6 fruit fly cellular contexts compared by ENCODE assay signal in genomic region chr2L:1644378-1644777, dm6.
TF ChIP-seq lines count a peak whose summit lies in the region.

No protein-coding gene starts in this region.

- TF ChIP-seq CTCF in whole organism, embryonic (GFP tag; optimal IDR thresholded peaks at IDR 0.05; lab: Kevin White, UChicago) = no peak

TF ChIP-seq in whole organism, 6 proteins besides CTCF, POLR2A, EP300 and RAD21:
- TF ChIP-seq CG8478 (optimal IDR thresholded peaks at IDR 0.05; lab: Kevin White, UChicago) = peak; percentile 93
- TF ChIP-seq EcR (GFP tag; optimal IDR thresholded peaks at IDR 0.05; lab: Kevin White, UChicago) = no peak
- TF ChIP-seq usp (GFP tag; optimal IDR thresholded peaks at IDR 0.05; lab: Kevin White, UChicago) = no peak
- no peak for TF ChIP-seq pan (optimal IDR thresholded peaks at IDR 0.05; lab: Kevin White, UChicago)
- TF ChIP-seq Dll (optimal IDR thresholded peaks at IDR 0.05; lab: Kevin White, UChicago) = no peak
- TF ChIP-seq psq (optimal IDR thresholded peaks at IDR 0.05; lab: Kevin White, UChicago) = no peak

TF ChIP-seq in whole organism, adult, 20 proteins besides CTCF, POLR2A, EP300 and RAD21:
- TF ChIP-seq tj (GFP tag; optimal IDR thresholded peaks at IDR 0.05; lab: Kevin White, UChicago) (peak; percentile 6), toe (GFP tag; optimal IDR thresholded peaks at IDR 0.05; lab: Kevin White, UChicago) (no peak), CG11617 (GFP tag; optimal IDR thresholded peaks at IDR 0.05; lab: Kevin White, UChicago) (no peak), CG7101 (tag; optimal IDR thresholded peaks at IDR 0.05; lab: Kevin White, UChicago) (no peak)

TF ChIP-seq in whole organism, embryonic, 481 proteins besides CTCF, POLR2A, EP300 and RAD21:
- TF ChIP-seq Taf1 (GFP tag; IDR thresholded peaks at IDR 0.05; lab: Robert Waterston, UW) (0 out of 2 replicates have a peak, but pooled peaks have one; percentile 7), CG17612 (GFP tag; IDR thresholded peaks at IDR 0.05; lab: Robert Waterston, UW) (no peak), pros (GFP tag; optimal IDR thresholded peaks at IDR 0.05; lab: Kevin White, UChicago) (no peak), CG10431 (GFP tag; optimal IDR thresholded peaks at IDR 0.05; lab: Kevin White, UChicago) (no peak), CG12299 (tag; optimal IDR thresholded peaks at IDR 0.05; lab: Kevin White, UChicago) (no peak), lbe (GFP tag; optimal IDR thresholded peaks at IDR 0.05; lab: Kevin White, UChicago) (peak; percentile 16), CG43689 (GFP tag; IDR thresholded peaks at IDR 0.05; lab: Robert Waterston, UW) (no peak), B-H2 (GFP tag; optimal IDR thresholded peaks at IDR 0.05; lab: Kevin White, UChicago) (no peak), CG14014 (GFP tag; IDR thresholded peaks at IDR 0.05; lab: Robert Waterston, UW) (0 out of 2 replicates have a peak, but pooled peaks have one; percentile 11), CG18619 (GFP tag; optimal IDR thresholded peaks at IDR 0.05; lab: Kevin White, UChicago) (no peak), eyg (GFP tag; optimal IDR thresholded peaks at IDR 0.05; lab: Kevin White, UChicago) (no peak), CG10321 (GFP tag; IDR thresholded peaks at IDR 0.05; lab: Robert Waterston, UW) (peak; percentile 50), hkb (optimal IDR thresholded peaks at IDR 0.05; lab: Kevin White, UChicago) (no peak), hkb (GFP tag; IDR thresholded peaks at IDR 0.05; lab: Robert Waterston, UW) (no peak)

TF ChIP-seq in whole organism, prepupa, 60 proteins besides CTCF, POLR2A, EP300 and RAD21:
- no peak for TF ChIP-seq CG8119 (GFP tag; IDR thresholded peaks at IDR 0.05; lab: Robert Waterston, UW)
- TF ChIP-seq dsx (GFP tag; optimal IDR thresholded peaks at IDR 0.05; lab: Kevin White, UChicago; ENCODE audit: poor library complexity, severe bottlenecking) = peak; percentile 58
- TF ChIP-seq Eip78C (GFP tag; lab: Kevin White, UChicago) = peak; percentile 2
- peak; percentile 36 for TF ChIP-seq Sox14 (GFP tag; optimal IDR thresholded peaks at IDR 0.05; lab: Kevin White, UChicago)
- no peak for TF ChIP-seq svp (GFP tag; lab: Kevin White, UChicago)
- no peak for TF ChIP-seq Ets21C (GFP tag; optimal IDR thresholded peaks at IDR 0.05; lab: Kevin White, UChicago)
- peak; percentile 22 for TF ChIP-seq CG1621 (tag; optimal IDR thresholded peaks at IDR 0.05; lab: Kevin White, UChicago)
- TF ChIP-seq vri (GFP tag; optimal IDR thresholded peaks at IDR 0.05; lab: Kevin White, UChicago) = peak; percentile 15

TF ChIP-seq in whole organism, pupa, 21 proteins besides CTCF, POLR2A, EP300 and RAD21:
- peak; percentile 20 for TF ChIP-seq D1 (tag; optimal IDR thresholded peaks at IDR 0.05; lab: Kevin White, UChicago)
- TF ChIP-seq Snoo (tag; optimal IDR thresholded peaks at IDR 0.05; lab: Kevin White, UChicago) = no peak
- TF ChIP-seq CG32121 (GFP tag; IDR thresholded peaks at IDR 0.05; lab: Robert Waterston, UW) = peak; percentile 29; the same call in 1 of the 2 replicates

TF ChIP-seq in whole organism, wandering third instar larva, 38 proteins besides CTCF, POLR2A, EP300 and RAD21:
- TF ChIP-seq jim (GFP tag; optimal IDR thresholded peaks at IDR 0.05; lab: Kevin White, UChicago) (no peak), N (GFP tag; optimal IDR thresholded peaks at IDR 0.05; lab: Kevin White, UChicago) (peak; percentile 96), pan (optimal IDR thresholded peaks at IDR 0.05; lab: Kevin White, UChicago) (no peak), dl (GFP tag; optimal IDR thresholded peaks at IDR 0.05; lab: Kevin White, UChicago; ENCODE audit: insufficient read depth in 1 of 2, partially characterized antibody in 2 of 2) (peak in 1 of 2 experiments; percentile 29), Jra (GFP tag; optimal IDR thresholded peaks at IDR 0.05; lab: Kevin White, UChicago) (no peak), br (GFP tag; optimal IDR thresholded peaks at IDR 0.05; lab: Kevin White, UChicago) (no peak), sage (GFP tag; optimal IDR thresholded peaks at IDR 0.05; lab: Kevin White, UChicago) (no peak), sv (GFP tag; optimal IDR thresholded peaks at IDR 0.05; lab: Kevin White, UChicago) (no peak), tai (GFP tag; optimal IDR thresholded peaks at IDR 0.05; lab: Kevin White, UChicago) (no peak), dmrt93B (GFP tag; optimal IDR thresholded peaks at IDR 0.05; lab: Kevin White, UChicago) (no peak), Hr83 (GFP tag; optimal IDR thresholded peaks at IDR 0.05; lab: Kevin White, UChicago; ENCODE audit: poor library complexity, severe bottlenecking) (no peak), CG32264 (GFP tag; optimal IDR thresholded peaks at IDR 0.05; lab: Kevin White, UChicago) (no peak), brk (GFP tag; optimal IDR thresholded peaks at IDR 0.05; lab: Kevin White, UChicago) (no peak), Dfd (GFP tag; optimal IDR thresholded peaks at IDR 0.05; lab: Kevin White, UChicago) (no peak), Hr78 (GFP tag; optimal IDR thresholded peaks at IDR 0.05; lab: Kevin White, UChicago) (peak; percentile 64), lola (GFP tag; optimal IDR thresholded peaks at IDR 0.05; lab: Kevin White, UChicago) (no peak), psq (GFP tag; optimal IDR thresholded peaks at IDR 0.05; lab: Kevin White, UChicago) (no peak), OdsH (GFP tag; optimal IDR thresholded peaks at IDR 0.05; lab: Kevin White, UChicago) (no peak), dsf (GFP tag; optimal IDR thresholded peaks at IDR 0.05; lab: Kevin White, UChicago; ENCODE audit: borderline replicate concordance) (no peak), Hnf4 (GFP tag; optimal IDR thresholded peaks at IDR 0.05; lab: Kevin White, UChicago) (no peak), GATAd (GFP tag; optimal IDR thresholded peaks at IDR 0.05; lab: Kevin White, UChicago) (peak; percentile 69), fru (GFP tag; optimal IDR thresholded peaks at IDR 0.05; lab: Kevin White, UChicago) (no peak), foxo (GFP tag; optimal IDR thresholded peaks at IDR 0.05; lab: Kevin White, UChicago) (no peak), CrebA (GFP tag; optimal IDR thresholded peaks at IDR 0.05; lab: Kevin White, UChicago; ENCODE audit: borderline replicate concordance) (no peak), Vsx2 (GFP tag; optimal IDR thresholded peaks at IDR 0.05; lab: Kevin White, UChicago; ENCODE audit: partially characterized antibody) (no peak), Dif (GFP tag; optimal IDR thresholded peaks at IDR 0.05; lab: Kevin White, UChicago; ENCODE audit: partially characterized antibody) (no peak), Sp1 (GFP tag; optimal IDR thresholded peaks at IDR 0.05; lab: Kevin White, UChicago) (no peak)
